Worm (Caenorhabditis elegans) whole organism, late embryonic: ENCODE measurements around the gene F15H10.9.

Experiments
- nhr-11 ChIP-seq: fragments of 150-350 bp; optimal IDR thresholded peaks from 2 replicates; lab custom pipeline; 2014; ENCODE audit warnings: missing biosample characterization, missing genetic modification characterization
- odd-2 ChIP-seq: sonication (generic microtip); optimal IDR thresholded peaks from 2 replicates; lab custom pipeline; 2017; ENCODE audit warnings: antibody characterized with exemption, mild to moderate bottlenecking, missing genetic modification characterization, missing compliant biosample characterization
- pag-3 ChIP-seq: sonication (generic microtip); optimal IDR thresholded peaks from 2 replicates; lab custom pipeline; 2016; ENCODE audit warnings: missing compliant biosample characterization, missing genetic modification characterization, borderline replicate concordance
- pat-9 ChIP-seq: fragments of 200-800 bp; sonication (Bioruptor generic); optimal IDR thresholded peaks from 2 replicates; lab custom pipeline; 2018; ENCODE audit warnings: mild to moderate bottlenecking, missing genetic modification characterization, moderate library complexity, missing compliant biosample characterization
- pax-1 ChIP-seq: fragments of 150-350 bp; optimal IDR thresholded peaks from 2 replicates; lab custom pipeline; 2014; ENCODE audit warnings: missing biosample characterization, missing genetic modification characterization
- sox-2 ChIP-seq: fragments of 200-800 bp; sonication (Bioruptor generic); IDR thresholded peaks from 2 replicates; pipeline ENCODE4 v1.3.6; 2022; ENCODE audit warnings: missing genetic modification reagents, missing genetic modification characterization, missing compliant biosample characterization
- sox-4 ChIP-seq: sonication (generic microtip); optimal IDR thresholded peaks from 2 replicates; lab custom pipeline; 2017; ENCODE audit warnings: mild to moderate bottlenecking, missing genetic modification characterization, inconsistent platforms, missing compliant biosample characterization
- unc-86 ChIP-seq: sonication (generic microtip); optimal IDR thresholded peaks from 2 replicates; lab custom pipeline; 2016; ENCODE audit warnings: missing genetic modification characterization, missing compliant biosample characterization

DNA sequence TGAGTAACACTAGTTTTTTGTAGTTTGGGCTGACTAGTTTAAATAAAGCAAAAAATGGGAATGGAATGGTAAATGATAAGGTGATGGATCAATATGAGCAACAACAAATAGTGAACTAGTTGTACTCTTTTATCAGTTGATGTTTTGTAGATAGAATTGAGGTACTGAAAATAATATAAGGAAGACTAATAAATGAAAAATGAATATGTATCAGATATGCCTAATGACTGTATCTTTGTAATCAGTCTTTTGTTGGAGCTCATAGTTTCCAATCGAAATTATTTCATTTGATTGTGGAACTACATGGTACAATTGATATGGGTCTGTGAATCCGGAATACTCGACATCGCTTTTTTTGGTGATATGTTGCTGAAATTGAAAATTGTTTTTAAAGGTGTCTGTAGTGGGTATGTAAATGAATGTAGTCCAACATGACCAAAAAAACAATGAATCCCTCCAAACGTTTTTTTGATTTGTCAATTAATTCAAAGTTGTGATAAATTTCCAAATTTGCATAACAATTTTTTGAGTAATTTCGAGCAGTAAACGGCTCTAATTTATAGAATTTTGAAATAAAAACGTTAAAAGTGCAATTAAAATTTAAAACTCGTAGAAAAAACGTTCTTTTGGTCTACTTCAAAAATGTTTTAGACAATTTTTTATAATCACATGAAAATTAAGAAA, 4.3 kb downstream of the F15H10.9 start, which contains the start of gene F15H10.12:
- no peak for TF ChIP-seq odd-2 (tag; lab: Kevin White, UChicago)
- TF ChIP-seq pax-1 (tag; lab: Kevin White, UChicago) = no peak
- no peak for TF ChIP-seq pat-9 (tag; lab: Kevin White, UChicago)
- TF ChIP-seq pag-3 (tag; lab: Kevin White, UChicago) = no peak
- TF ChIP-seq unc-86 (tag; lab: Kevin White, UChicago) = no peak
- no peak for TF ChIP-seq sox-2 (GFP tag; lab: Robert Waterston, UW)
- TF ChIP-seq sox-4 = no peak
- TF ChIP-seq nhr-11 (tag; lab: Kevin White, UChicago) = no peak
